Worm (Caenorhabditis elegans) whole organism, young adult: ENCODE results near the gene C44B12.6.

Source experiments
- B0261.1 ChIP-seq: sonication (generic microtip); optimal IDR thresholded peaks from 2 replicates; lab custom pipeline; 2016; ENCODE audit warnings: mild to moderate bottlenecking, missing genetic modification characterization, moderate library complexity, missing compliant biosample characterization
- D2030.7 ChIP-seq: fragments of 200-800 bp; sonication (Bioruptor generic); IDR thresholded peaks from 2 replicates; pipeline ENCODE4 v1.3.6; 2022; ENCODE audit warnings: missing genetic modification reagents, missing genetic modification characterization, missing compliant biosample characterization
- F22D6.2 ChIP-seq: sonication (generic microtip); optimal IDR thresholded peaks from 2 replicates; lab custom pipeline; 2016; ENCODE audit warnings: mild to moderate bottlenecking, missing genetic modification characterization, missing compliant biosample characterization
- F49E8.2 ChIP-seq: sonication (generic microtip); optimal IDR thresholded peaks from 3 replicates; lab custom pipeline; 2017; ENCODE audit warnings: missing genetic modification characterization, mild to moderate bottlenecking, missing compliant biosample characterization, antibody characterized with exemption, moderate library complexity; ENCODE audit not compliant: insufficient read depth
- F57A8.1 ChIP-seq: fragments of 200-800 bp; sonication (Bioruptor generic); optimal IDR thresholded peaks from 2 replicates; lab custom pipeline; 2018; ENCODE audit warnings: mild to moderate bottlenecking, missing genetic modification characterization, moderate library complexity, missing compliant biosample characterization
- T26A5.8 ChIP-seq: sonication (generic microtip); optimal IDR thresholded peaks from 2 replicates; lab custom pipeline; 2016; ENCODE audit warnings: missing genetic modification characterization, missing compliant biosample characterization
- aptf-2 ChIP-seq: fragments of 200-800 bp; sonication (Bioruptor generic); conservative IDR thresholded peaks from 2 replicates; pipeline ENCODE4 v1.3.6; 2022; ENCODE audit warnings: missing genetic modification reagents, missing genetic modification characterization, missing compliant biosample characterization
- aptf-3 ChIP-seq: fragments of 200-800 bp; sonication (Bioruptor generic); IDR thresholded peaks from 2 replicates; pipeline ENCODE4 v1.3.6; 2022; ENCODE audit warnings: missing genetic modification characterization, missing compliant biosample characterization
- ccch-3 ChIP-seq: fragments of 200-800 bp; sonication (Bioruptor generic); optimal IDR thresholded peaks from 2 replicates; lab custom pipeline; 2018; ENCODE audit warnings: mild to moderate bottlenecking, missing genetic modification characterization, missing compliant biosample characterization
- cebp-1 ChIP-seq, 2 experiments: fragments of 200-800 bp in 1 of 2; sonication (Bioruptor generic) in 1 of 2; sonication (generic microtip) in 1 of 2; IDR thresholded peaks in 1 of 2; optimal IDR thresholded peaks in 1 of 2; 2 replicates each; pipeline versions ENCODE4 v1.3.6 to Lab custom; 2017 to 2022; ENCODE audit warnings: missing compliant biosample characterization in 2 of 2, missing genetic modification characterization in 2 of 2, mild to moderate bottlenecking in 1 of 2, missing genetic modification reagents in 1 of 2, moderate library complexity in 1 of 2
- ceh-100 ChIP-seq: fragments of 200-800 bp; sonication (Bioruptor generic); IDR thresholded peaks from 2 replicates; pipeline ENCODE4 v1.3.6; 2022; ENCODE audit warnings: missing genetic modification reagents, missing genetic modification characterization, missing compliant biosample characterization
- ceh-27 ChIP-seq: fragments of 200-800 bp; sonication (Bioruptor generic); optimal IDR thresholded peaks from 2 replicates; lab custom pipeline; 2018; ENCODE audit warnings: mild to moderate bottlenecking, missing genetic modification characterization, moderate library complexity, missing compliant biosample characterization
- die-1 ChIP-seq: sonication (generic microtip); optimal IDR thresholded peaks from 2 replicates; lab custom pipeline; 2016; ENCODE audit warnings: missing genotype, mild to moderate bottlenecking, missing genetic modification characterization, missing compliant biosample characterization
- dox-1 ChIP-seq: fragments of 200-800 bp; sonication (Bioruptor generic); IDR thresholded peaks from 2 replicates; pipeline ENCODE4 v1.3.6; 2022; ENCODE audit warnings: missing genetic modification reagents, missing genetic modification characterization, missing compliant biosample characterization
- dpff-1 ChIP-seq: sonication (generic microtip); optimal IDR thresholded peaks from 2 replicates; lab custom pipeline; 2017; ENCODE audit warnings: mild to moderate bottlenecking, missing genetic modification characterization, missing compliant biosample characterization
- egl-44 ChIP-seq: fragments of 200-800 bp; sonication (Bioruptor generic); IDR thresholded peaks from 2 replicates; pipeline ENCODE4 v1.3.6; 2022; ENCODE audit warnings: missing genetic modification reagents, missing genetic modification characterization, missing compliant biosample characterization
- ets-4 ChIP-seq: fragments of 200-800 bp; sonication (Bioruptor generic); optimal IDR thresholded peaks from 2 replicates; lab custom pipeline; 2018; ENCODE audit warnings: mild to moderate bottlenecking, missing genetic modification characterization, missing compliant biosample characterization
- hlh-26 ChIP-seq: fragments of 200-800 bp; sonication (Bioruptor generic); conservative IDR thresholded peaks from 2 replicates; pipeline ENCODE4 v1.3.6; 2022; ENCODE audit warnings: missing genetic modification reagents, missing genetic modification characterization, missing compliant biosample characterization
- hsf-1 ChIP-seq: fragments of 200-800 bp; sonication (Bioruptor generic); IDR thresholded peaks from 2 replicates; pipeline ENCODE4 v1.3.6; 2022; ENCODE audit warnings: missing genetic modification reagents, missing genetic modification characterization, missing compliant biosample characterization
- lag-1 ChIP-seq: fragments of 200-800 bp; sonication (Bioruptor generic); IDR thresholded peaks from 2 replicates; pipeline ENCODE4 v1.3.6; 2022; ENCODE audit warnings: missing genetic modification reagents, missing genetic modification characterization, missing compliant biosample characterization
- lin-26 ChIP-seq: fragments of 200-800 bp; sonication (Bioruptor generic); IDR thresholded peaks from 2 replicates; pipeline ENCODE4 v1.3.6; 2022; ENCODE audit warnings: missing genetic modification reagents, missing genetic modification characterization, missing compliant biosample characterization
- lsy-27 ChIP-seq: sonication (generic microtip); optimal IDR thresholded peaks from 2 replicates; lab custom pipeline; 2017; ENCODE audit warnings: missing genetic modification characterization, mild to moderate bottlenecking, missing compliant biosample characterization, antibody characterized with exemption, missing genotype, borderline replicate concordance; ENCODE audit not compliant: insufficient read depth
- madf-3 ChIP-seq: fragments of 200-800 bp; sonication (Bioruptor generic); IDR thresholded peaks from 2 replicates; pipeline ENCODE4 v1.3.6; 2022; ENCODE audit warnings: missing genetic modification reagents, missing genetic modification characterization, missing compliant biosample characterization
- madf-6 ChIP-seq: fragments of 200-800 bp; sonication (Bioruptor generic); IDR thresholded peaks from 2 replicates; pipeline ENCODE4 v1.3.6; 2022; ENCODE audit warnings: missing genetic modification reagents, missing genetic modification characterization, missing compliant biosample characterization
- madf-8 ChIP-seq: fragments of 200-800 bp; sonication (Bioruptor generic); conservative IDR thresholded peaks from 2 replicates; pipeline ENCODE4 v1.3.6; 2022; ENCODE audit warnings: missing genetic modification reagents, missing genetic modification characterization, missing compliant biosample characterization
- mcd-1 ChIP-seq: fragments of 200-800 bp; sonication (Bioruptor generic); IDR thresholded peaks from 2 replicates; pipeline ENCODE4 v1.3.6; 2022; ENCODE audit warnings: missing genetic modification reagents, missing genetic modification characterization, missing compliant biosample characterization
- mel-28 ChIP-seq: sonication (generic microtip); optimal IDR thresholded peaks from 2 replicates; lab custom pipeline; 2016; ENCODE audit warnings: borderline replicate concordance, mild to moderate bottlenecking, missing genetic modification characterization, missing compliant biosample characterization
- mxl-1 ChIP-seq: sonication (generic microtip); optimal IDR thresholded peaks from 2 replicates; lab custom pipeline; 2016; ENCODE audit warnings: missing genetic modification characterization, missing compliant biosample characterization
- nhr-90 ChIP-seq: sonication (generic microtip); optimal IDR thresholded peaks from 2 replicates; lab custom pipeline; 2016; ENCODE audit warnings: missing genotype, mild to moderate bottlenecking, missing genetic modification characterization, missing compliant biosample characterization
- rec-8 ChIP-seq, 2 experiments: sonication (generic microtip); optimal IDR thresholded peaks; 2 replicates each; lab custom pipeline; 2016; ENCODE audit warnings: mild to moderate bottlenecking in 2 of 2, missing genetic modification characterization in 2 of 2, missing genetic modification reagents in 2 of 2, missing genotype in 2 of 2, missing biosample characterization in 1 of 2, missing compliant biosample characterization in 1 of 2, moderate library complexity in 1 of 2
- snpc-1.3 ChIP-seq: sonication (generic microtip); optimal IDR thresholded peaks from 2 replicates; lab custom pipeline; 2017; ENCODE audit warnings: missing genetic modification characterization, mild to moderate bottlenecking, missing compliant biosample characterization, antibody characterized with exemption, moderate library complexity, missing genotype, missing genetic modification reagents; ENCODE audit not compliant: insufficient read depth
- snpc-3.4 ChIP-seq: sonication (generic microtip); optimal IDR thresholded peaks from 2 replicates; lab custom pipeline; 2017; ENCODE audit warnings: missing genetic modification characterization, mild to moderate bottlenecking, missing compliant biosample characterization, antibody characterized with exemption, moderate library complexity, missing genotype, missing genetic modification reagents
- sptf-2 ChIP-seq: fragments of 200-800 bp; sonication (Bioruptor generic); optimal IDR thresholded peaks from 2 replicates; lab custom pipeline; 2018; ENCODE audit warnings: mild to moderate bottlenecking, missing genetic modification characterization, missing compliant biosample characterization
- unc-62 ChIP-seq: fragments of 150-350 bp; optimal IDR thresholded peaks from 2 replicates; lab custom pipeline; 2014; ENCODE audit warnings: missing biosample characterization, missing genetic modification reagents, missing genetic modification characterization
- xnd-1 ChIP-seq: sonication (generic microtip); optimal IDR thresholded peaks from 2 replicates; lab custom pipeline; 2016; ENCODE audit warnings: missing genotype, missing genetic modification reagents, missing genetic modification characterization, missing compliant biosample characterization
- zfh-2 ChIP-seq: fragments of 200-800 bp; sonication (Bioruptor generic); conservative IDR thresholded peaks from 2 replicates; pipeline ENCODE4 v1.3.6; 2022; ENCODE audit warnings: missing genetic modification reagents, missing genetic modification characterization, missing compliant biosample characterization
- ztf-18 ChIP-seq: sonication (generic microtip); optimal IDR thresholded peaks from 2 replicates; lab custom pipeline; 2016; ENCODE audit warnings: missing genotype, mild to moderate bottlenecking, missing genetic modification characterization, missing compliant biosample characterization
- ztf-26 ChIP-seq: sonication (generic microtip); optimal IDR thresholded peaks from 2 replicates; lab custom pipeline; 2017; ENCODE audit warnings: missing genetic modification characterization, missing compliant biosample characterization
- ztf-6 ChIP-seq: fragments of 200-800 bp; sonication (Bioruptor generic); IDR thresholded peaks from 2 replicates; pipeline ENCODE4 v1.3.6; 2022; ENCODE audit warnings: missing genetic modification reagents, missing genetic modification characterization, missing compliant biosample characterization

The C44B12.6 gene

ce11 chrIV:1107190-1107589, 29.4 kb downstream of the C44B12.6 start, which contains the start of gene ost-1:
TSS of gene ost-1 (plus strand) at chrIV:1107396.
- no peak for TF ChIP-seq F22D6.2
- TF ChIP-seq die-1 = no peak
- TF ChIP-seq zfh-2 (GFP tag; lab: Robert Waterston, UW) = peak; percentile 80
- TF ChIP-seq dpff-1 (tag; lab: Kevin White, UChicago) = no peak
- TF ChIP-seq, all 124 proteins: peak for 1

DNA sequence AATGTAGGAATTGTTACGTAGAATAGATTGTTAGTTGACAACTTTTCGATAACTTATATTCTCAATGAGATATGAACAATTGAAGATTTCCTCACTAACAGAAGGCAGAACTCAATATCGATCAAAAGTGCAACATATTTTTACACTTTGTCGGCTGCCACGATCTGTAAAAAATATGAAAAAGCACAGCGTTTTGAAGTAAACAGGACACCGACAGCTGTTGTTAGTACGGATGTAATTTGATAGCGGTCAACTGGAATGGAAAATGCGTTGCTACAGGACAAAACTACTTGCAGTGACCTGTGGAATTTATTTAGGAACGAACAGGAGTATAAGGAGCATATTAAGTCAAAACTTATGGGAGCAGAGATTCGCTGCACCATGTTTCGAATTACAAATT, 30.6 kb downstream of the C44B12.6 start:
- no peak for TF ChIP-seq mel-28 (tag; lab: Kevin White, UChicago)

DNA sequence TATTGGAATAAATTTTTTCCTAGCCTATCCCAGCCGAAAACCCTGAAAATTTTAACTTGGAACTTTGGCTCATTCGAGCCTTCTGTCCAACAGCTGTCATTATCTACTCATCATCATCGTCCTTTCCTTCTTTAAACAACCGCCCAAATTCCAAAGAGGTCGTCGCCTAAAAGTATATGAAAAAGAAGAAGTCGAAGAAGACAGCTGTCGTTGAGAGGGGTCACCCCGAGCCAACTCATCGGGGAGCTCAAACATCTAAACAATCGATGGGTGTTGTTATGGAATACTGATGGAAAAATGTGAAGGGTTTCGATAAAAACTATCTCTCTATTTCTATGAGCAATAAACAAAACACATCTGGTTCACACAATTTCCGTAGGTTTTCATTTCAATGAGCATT, 31.5 kb downstream of the C44B12.6 start:
- TF ChIP-seq F57A8.1 = no peak
- no peak for TF ChIP-seq ztf-18 (tag; lab: Kevin White, UChicago)
- TF ChIP-seq lin-26 = no peak

DNA sequence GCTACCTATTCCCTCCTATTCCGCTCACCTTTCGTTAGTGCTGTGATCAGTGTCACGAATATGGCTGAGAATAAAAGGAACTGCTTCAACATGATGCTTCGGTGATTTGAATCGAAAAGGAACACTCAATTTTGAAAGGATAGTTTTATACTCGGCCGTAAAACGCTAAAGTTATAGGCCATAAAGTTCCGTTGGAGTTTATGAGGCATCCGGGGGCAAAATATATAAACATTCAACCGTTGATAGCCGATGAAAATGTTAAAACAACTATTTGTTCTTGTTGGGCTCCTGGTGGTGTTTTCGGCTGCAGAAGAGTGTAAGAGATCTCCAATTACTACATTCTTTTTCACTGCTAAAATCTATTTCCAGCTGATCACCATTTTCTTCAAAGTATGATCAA, 32.0 kb downstream of the C44B12.6 start, which contains the start of the genes C44B12.9 and C44B12.3:
Gene C44B12.9 (minus strand): TSS at position 101 of the 400 bp plus-strand sequence.
Gene C44B12.3 (plus strand): TSS at position 249 of the 400 bp plus-strand sequence.
- TF ChIP-seq unc-62 (no peak), mxl-1 (tag; lab: Kevin White, UChicago) (no peak), F49E8.2 (tag; lab: Kevin White, UChicago) (no peak), T26A5.8 (tag; lab: Kevin White, UChicago) (no peak), xnd-1 (tag; lab: Kevin White, UChicago) (no peak), madf-6 (GFP tag; lab: Robert Waterston, UW) (no peak), dox-1 (GFP tag; lab: Robert Waterston, UW) (no peak), aptf-2 (GFP tag; lab: Robert Waterston, UW) (no peak), ztf-26 (tag; lab: Kevin White, UChicago) (no peak), ets-4 (GFP tag; lab: Kevin White, UChicago) (no peak), ccch-3 (GFP tag; lab: Kevin White, UChicago) (no peak), hlh-26 (no peak), rec-8 (tag; optimal IDR thresholded peaks at IDR 0.05; lab: Kevin White, UChicago) (no peak), ztf-6 (GFP tag; lab: Robert Waterston, UW) (no peak), B0261.1 (tag; lab: Kevin White, UChicago) (no peak), dpff-1 (tag; lab: Kevin White, UChicago) (no peak), aptf-3 (GFP tag; lab: Robert Waterston, UW) (no peak), nhr-90 (no peak), ceh-100 (GFP tag; lab: Robert Waterston, UW) (no peak)
- TF ChIP-seq, all 124 proteins: peak for 0

DNA sequence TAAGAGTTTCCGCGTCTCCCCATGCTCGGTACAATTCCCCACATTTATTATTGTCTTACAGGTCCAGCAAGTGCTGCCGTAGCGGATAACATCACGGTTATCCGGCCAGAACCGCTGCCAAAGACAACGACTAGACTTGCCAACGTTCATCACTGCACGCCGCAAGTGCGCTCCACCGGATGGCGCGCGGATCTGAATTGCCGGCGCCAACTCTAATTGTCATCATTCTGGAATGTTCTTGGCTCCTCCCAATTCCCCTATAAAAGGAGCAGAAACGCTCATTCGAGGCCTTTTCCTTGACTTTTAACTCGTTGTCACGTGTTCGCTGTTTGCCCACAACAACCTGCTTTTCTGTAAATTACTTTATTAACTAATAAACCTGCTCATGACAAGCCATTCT, 32.6 kb downstream of the C44B12.6 start:
- TF ChIP-seq hsf-1 (GFP tag; lab: Robert Waterston, UW) = peak; percentile 71
- TF ChIP-seq mcd-1 (GFP tag; lab: Robert Waterston, UW) = peak; percentile 32; the same call in 1 of the 2 replicates
- TF ChIP-seq madf-6 (GFP tag; lab: Robert Waterston, UW) = peak; percentile 67
- TF ChIP-seq madf-8 (GFP tag; lab: Robert Waterston, UW) = peak; percentile 33; the same call in 1 of the 2 replicates

- TF ChIP-seq lag-1 (no peak), cebp-1 (GFP tag; IDR thresholded peaks at IDR 0.05; lab: Robert Waterston, UW) (no peak), cebp-1 (tag; optimal IDR thresholded peaks at IDR 0.05; lab: Kevin White, UChicago) (no peak), mel-28 (tag; lab: Kevin White, UChicago) (no peak), sptf-2 (GFP tag; lab: Kevin White, UChicago) (no peak), egl-44 (GFP tag; lab: Robert Waterston, UW) (no peak), lsy-27 (tag; lab: Kevin White, UChicago) (no peak), D2030.7 (GFP tag; lab: Robert Waterston, UW) (no peak), snpc-1.3 (tag; lab: Kevin White, UChicago) (no peak), ztf-18 (tag; lab: Kevin White, UChicago) (no peak), B0261.1 (tag; lab: Kevin White, UChicago) (no peak), snpc-3.4 (tag; lab: Kevin White, UChicago) (no peak), aptf-2 (GFP tag; lab: Robert Waterston, UW) (no peak), ceh-27 (GFP tag; lab: Kevin White, UChicago) (no peak), madf-3 (GFP tag; lab: Robert Waterston, UW) (no peak)
These were observed 39.4 kb downstream of the C44B12.6 start, which contains the start of gene cox-18 for ce11 chrIV:1097153-1097552. TSS of gene cox-18 (plus strand) at chrIV:1097453.
